Fruit fly (Drosophila melanogaster): ENCODE measurements around the gene CG11663.

The CG11663 gene

DNA sequence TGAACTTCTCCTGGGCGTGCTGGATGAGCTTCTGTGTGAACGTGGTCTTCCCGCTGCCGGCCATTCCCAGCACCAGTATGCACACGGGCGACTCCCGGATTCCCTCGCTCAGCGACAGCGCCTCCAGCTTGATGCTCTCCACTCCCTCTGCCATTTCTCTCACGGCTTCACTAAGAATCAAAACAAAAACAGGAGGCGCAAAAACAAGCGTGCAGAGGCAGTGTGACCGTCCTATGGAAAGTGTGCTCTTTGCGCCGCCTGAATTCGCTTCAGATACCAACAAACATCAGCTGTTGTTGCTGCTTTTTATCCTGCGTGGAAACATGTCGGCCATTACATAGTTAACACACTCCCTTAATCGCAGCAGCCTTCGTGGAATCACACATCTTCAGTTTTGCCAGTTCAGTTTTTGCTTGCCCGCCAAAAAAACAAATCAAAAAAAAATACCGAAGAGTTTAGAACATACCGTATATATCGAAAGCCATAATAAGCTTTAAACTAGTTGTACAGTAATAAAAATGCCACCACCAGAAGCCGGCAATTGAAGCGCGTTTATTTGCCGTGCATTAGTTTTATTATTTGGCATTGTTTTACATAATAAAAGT, 46.4 kb downstream of the CG11663 start, which contains the start of the genes CG3704 and mus81 (continued):
- no peak for TF ChIP-seq amos (GFP tag; IDR thresholded peaks at IDR 0.05; ENCODE audit: partially characterized antibody)
- TF ChIP-seq ATbp (GFP tag; optimal IDR thresholded peaks at IDR 0.05), result no peak
- peak; percentile 58 for TF ChIP-seq stwl (tag; optimal IDR thresholded peaks at IDR 0.05)
- no peak for TF ChIP-seq GATAe (GFP tag; conservative IDR thresholded peaks at IDR 0.05)
- TF ChIP-seq repo (GFP tag; optimal IDR thresholded peaks at IDR 0.05), result no peak
- no peak for TF ChIP-seq fd64A (GFP tag; optimal IDR thresholded peaks at IDR 0.05)
- no peak for TF ChIP-seq dan (GFP tag; IDR thresholded peaks at IDR 0.05)
- TF ChIP-seq Drgx (GFP tag; IDR thresholded peaks at IDR 0.05), result no peak
- peak; percentile 26 for TF ChIP-seq CTCF (GFP tag; optimal IDR thresholded peaks at IDR 0.05)
- peak; percentile 30 for TF ChIP-seq ewg (GFP tag; optimal IDR thresholded peaks at IDR 0.05)
- no peak for TF ChIP-seq CG10209 (GFP tag; optimal IDR thresholded peaks at IDR 0.05)
- no peak for TF ChIP-seq croc (GFP tag; conservative IDR thresholded peaks at IDR 0.05)
- peak; percentile 45 for TF ChIP-seq nmo (GFP tag; optimal IDR thresholded peaks at IDR 0.05)
- no peak for TF ChIP-seq eve (GFP tag; optimal IDR thresholded peaks at IDR 0.05)
- no peak for TF ChIP-seq CG2875 (GFP tag; optimal IDR thresholded peaks at IDR 0.05)
- no peak for TF ChIP-seq jing (GFP tag; optimal IDR thresholded peaks at IDR 0.05)
- no peak for TF ChIP-seq CG3065 (GFP tag; optimal IDR thresholded peaks at IDR 0.05)
- no peak for TF ChIP-seq CG7786 (GFP tag; optimal IDR thresholded peaks at IDR 0.05)
- TF ChIP-seq CG7928 (GFP tag; optimal IDR thresholded peaks at IDR 0.05), result peak; percentile 26
- TF ChIP-seq Nf-YB (GFP tag; optimal IDR thresholded peaks at IDR 0.05), result no peak
- peak; percentile 72 for TF ChIP-seq CG13287 (GFP tag; IDR thresholded peaks at IDR 0.05; ENCODE audit: partially characterized antibody)
- no peak for TF ChIP-seq CG31388 (GFP tag; optimal IDR thresholded peaks at IDR 0.05)
- no peak for TF ChIP-seq h (optimal IDR thresholded peaks at IDR 0.05)
- TF ChIP-seq trem (tag; optimal IDR thresholded peaks at IDR 0.05), result peak; percentile 52
- TF ChIP-seq CG5245 (GFP tag; optimal IDR thresholded peaks at IDR 0.05), result peak; percentile 95
- no peak for TF ChIP-seq CG15479 (GFP tag; optimal IDR thresholded peaks at IDR 0.05)
- peak; percentile 10 for TF ChIP-seq jumu (GFP tag; optimal IDR thresholded peaks at IDR 0.05)
- no peak for TF ChIP-seq CG8089 (GFP tag; optimal IDR thresholded peaks at IDR 0.05)
- no peak for TF ChIP-seq Trl (optimal IDR thresholded peaks at IDR 0.05)
- TF ChIP-seq Trl (GFP tag; optimal IDR thresholded peaks at IDR 0.05), result no peak
- TF ChIP-seq MBD-R2 (GFP tag; IDR thresholded peaks at IDR 0.05), result peak; percentile 57
- TF ChIP-seq CG18476 (GFP tag; optimal IDR thresholded peaks at IDR 0.05), result no peak
- TF ChIP-seq tin (GFP tag; optimal IDR thresholded peaks at IDR 0.05), result no peak
- no peak for TF ChIP-seq Antp (GFP tag; optimal IDR thresholded peaks at IDR 0.05)
- no peak for TF ChIP-seq Neu2 (GFP tag; optimal IDR thresholded peaks at IDR 0.05; ENCODE audit: borderline replicate concordance)
- TF ChIP-seq Bdp1 (GFP tag; optimal IDR thresholded peaks at IDR 0.05), result no peak
- no peak for TF ChIP-seq CHES-1-like (GFP tag; optimal IDR thresholded peaks at IDR 0.05)
- TF ChIP-seq Bgb (GFP tag; IDR thresholded peaks at IDR 0.05; ENCODE audit: partially characterized antibody), result 0 out of 2 replicates have a peak, but pooled peaks have one; percentile 18
- no peak for TF ChIP-seq Tbp (GFP tag; optimal IDR thresholded peaks at IDR 0.05)
- TF ChIP-seq prd (optimal IDR thresholded peaks at IDR 0.05), result no peak
- TF ChIP-seq prd (GFP tag; IDR thresholded peaks at IDR 0.05), result no peak
- no peak for TF ChIP-seq psq (GFP tag; optimal IDR thresholded peaks at IDR 0.05)
- TF ChIP-seq CG12391 (tag; optimal IDR thresholded peaks at IDR 0.05), result peak; percentile 3
- TF ChIP-seq CG4360 (GFP tag; IDR thresholded peaks at IDR 0.05), result no peak
- no peak for TF ChIP-seq crol (GFP tag; IDR thresholded peaks at IDR 0.05)
- TF ChIP-seq Sin3A (optimal IDR thresholded peaks at IDR 0.05), result peak; percentile 88
- peak; percentile 70 for TF ChIP-seq phol (tag; optimal IDR thresholded peaks at IDR 0.05)
- TF ChIP-seq zf30C (GFP tag; optimal IDR thresholded peaks at IDR 0.05), result no peak
- TF ChIP-seq aop (GFP tag; IDR thresholded peaks at IDR 0.05), result no peak
- no peak for TF ChIP-seq tup (GFP tag; optimal IDR thresholded peaks at IDR 0.05)
- TF ChIP-seq pzg (GFP tag; optimal IDR thresholded peaks at IDR 0.05), result peak; percentile 62
- TF ChIP-seq CoRest (tag; optimal IDR thresholded peaks at IDR 0.05), result peak; percentile 33
- TF ChIP-seq CG10267 (tag; optimal IDR thresholded peaks at IDR 0.05), result peak; percentile 17
